Worm (Caenorhabditis elegans): ENCODE measurements around the gene txbp-3.

Gene txbp-3

ce11 chrIII:5078062-5078461 is 30.8 kb upstream of the txbp-3 start (continued):
- TF ChIP-seq ztf-25 (GFP tag; IDR thresholded peaks at IDR 0.05) (no peak), chd-7 (tag; optimal IDR thresholded peaks at IDR 0.05) (no peak), C06A6.2 (GFP tag; conservative IDR thresholded peaks at IDR 0.05) (0 out of 2 replicates have a peak, but pooled peaks have one; percentile 31), zfh-2 (GFP tag; conservative IDR thresholded peaks at IDR 0.05) (no peak), Y67H2A.10 (GFP tag; conservative IDR thresholded peaks at IDR 0.05) (no peak), ceh-100 (GFP tag; IDR thresholded peaks at IDR 0.05) (no peak), K11D2.4 (GFP tag; IDR thresholded peaks at IDR 0.05) (no peak), unc-130 (GFP tag; optimal IDR thresholded peaks at IDR 0.05) (no peak), ccch-3 (GFP tag; optimal IDR thresholded peaks at IDR 0.05) (no peak), B0261.1 (tag; optimal IDR thresholded peaks at IDR 0.05) (no peak), F57A8.1 (GFP tag; optimal IDR thresholded peaks at IDR 0.05) (no peak), rec-8 (tag; optimal IDR thresholded peaks at IDR 0.05) (no peak), B0019.2 (GFP tag; conservative IDR thresholded peaks at IDR 0.05) (no peak), lsl-1 (GFP tag; optimal IDR thresholded peaks at IDR 0.05) (no peak), tlf-1 (GFP tag; optimal IDR thresholded peaks at IDR 0.05) (peak; percentile 18), ztf-28 (GFP tag; IDR thresholded peaks at IDR 0.05) (no peak), pha-4 (tag; optimal IDR thresholded peaks at IDR 0.05) (peak; percentile 78), hsf-1 (GFP tag; IDR thresholded peaks at IDR 0.05) (no peak), attf-3 (GFP tag; conservative IDR thresholded peaks at IDR 0.05) (no peak), ztf-26 (tag; optimal IDR thresholded peaks at IDR 0.05) (peak; percentile 56), let-526 (GFP tag; IDR thresholded peaks at IDR 0.05) (0 out of 2 replicates have a peak, but pooled peaks have one; percentile 24), ama-1 (optimal IDR thresholded peaks at IDR 0.05) (no peak), ama-1 (GFP tag; optimal IDR thresholded peaks at IDR 0.05) (no peak), mcd-1 (GFP tag; IDR thresholded peaks at IDR 0.05) (peak; percentile 10; the same call in 1 of the 2 replicates), madf-3 (GFP tag; IDR thresholded peaks at IDR 0.05) (no peak), unc-62 (GFP tag; optimal IDR thresholded peaks at IDR 0.05) (no peak), snpc-4 (GFP tag; optimal IDR thresholded peaks at IDR 0.05) (no peak), snpc-4 (tag; optimal IDR thresholded peaks at IDR 0.05) (peak in 3 of 4 experiments; percentile 32 to 63 (median 51)), madf-8 (GFP tag; conservative IDR thresholded peaks at IDR 0.05) (no peak), snpc-1.3 (tag; optimal IDR thresholded peaks at IDR 0.05; ENCODE audit: insufficient read depth) (no peak), F23B12.7 (tag; optimal IDR thresholded peaks at IDR 0.05; ENCODE audit: insufficient read depth) (peak; percentile 15), lin-35 (GFP tag; optimal IDR thresholded peaks at IDR 0.05) (peak in 1 of 3 experiments; percentile 14), egl-18 (GFP tag; IDR thresholded peaks at IDR 0.05) (no peak), cebp-1 (GFP tag; IDR thresholded peaks at IDR 0.05) (peak; percentile 33; the same call in 1 of the 2 replicates), cebp-1 (tag; optimal IDR thresholded peaks at IDR 0.05) (peak; percentile 61), lsy-27 (tag; optimal IDR thresholded peaks at IDR 0.05; ENCODE audit: borderline replicate concordance, insufficient read depth) (no peak), hmg-20 (GFP tag; IDR thresholded peaks at IDR 0.05) (no peak), Y53F4B.3 (GFP tag; IDR thresholded peaks at IDR 0.05) (no peak), sea-2 (GFP tag; IDR thresholded peaks at IDR 0.05) (no peak), lin-40 (tag; optimal IDR thresholded peaks at IDR 0.05) (peak; percentile 74), F37B4.10 (GFP tag; IDR thresholded peaks at IDR 0.05) (no peak), ceh-79 (tag; optimal IDR thresholded peaks at IDR 0.05) (no peak), F33H1.4 (GFP tag; IDR thresholded peaks at IDR 0.05) (no peak), ztf-18 (tag; optimal IDR thresholded peaks at IDR 0.05) (no peak), let-607 (tag; optimal IDR thresholded peaks at IDR 0.05) (peak in 1 of 2 experiments; percentile 36), F39B2.1 (GFP tag; IDR thresholded peaks at IDR 0.05) (no peak), ceh-58 (GFP tag; IDR thresholded peaks at IDR 0.05) (no peak), bed-2 (GFP tag; IDR thresholded peaks at IDR 0.05) (no peak)

Data from whole organism, young adult.